Worm (Caenorhabditis elegans): ENCODE measurements around the gene dhs-26.

ce11 chrX:3362378-3362777 is at the start of gene dhs-26:
- TF ChIP-seq nhr-25 (tag; optimal IDR thresholded peaks at IDR 0.05; ENCODE audit: borderline replicate concordance, insufficient read depth) (no peak), skn-1 (tag; optimal IDR thresholded peaks at IDR 0.05) (no peak), sdz-12 (GFP tag; optimal IDR thresholded peaks at IDR 0.05) (no peak), mxl-3 (GFP tag; optimal IDR thresholded peaks at IDR 0.05) (no peak), egl-27 (tag; optimal IDR thresholded peaks at IDR 0.05) (no peak), unc-62 (GFP tag; optimal IDR thresholded peaks at IDR 0.05 in 1 of 2) (no peak), unc-62 (tag; optimal IDR thresholded peaks at IDR 0.05) (no peak), zfp-3 (GFP tag; conservative IDR thresholded peaks at IDR 0.05) (no peak), unc-39 (tag; optimal IDR thresholded peaks at IDR 0.05) (no peak), nhr-6 (tag; optimal IDR thresholded peaks at IDR 0.05) (no peak), hlh-11 (tag; optimal IDR thresholded peaks at IDR 0.05) (no peak), nhr-102 (tag; optimal IDR thresholded peaks at IDR 0.05) (no peak), mep-1 (tag; optimal IDR thresholded peaks at IDR 0.05) (no peak)

Data from whole organism, L4 larva.